Fruit fly (Drosophila melanogaster) whole organism, adult: ENCODE data around the gene CG4115.

Source experiments
- CG11617 ChIP-seq: fragments of 200-800 bp; sonication (Bioruptor generic); optimal IDR thresholded peaks from 2 replicates; lab custom pipeline; 2017; ENCODE audit warnings: mild to moderate bottlenecking, missing biosample characterization, missing genetic modification reagents, missing genetic modification characterization
- CG12768 ChIP-seq: fragments of 200-800 bp; sonication (Bioruptor generic); optimal IDR thresholded peaks from 2 replicates; lab custom pipeline; 2017; ENCODE audit warnings: missing biosample characterization, missing genetic modification characterization, mild to moderate bottlenecking, moderate library complexity, missing genetic modification reagents
- CG33017 ChIP-seq: fragments of 200-800 bp; sonication (Bioruptor generic); optimal IDR thresholded peaks from 2 replicates; lab custom pipeline; 2018; ENCODE audit warnings: missing biosample characterization, mild to moderate bottlenecking, missing genetic modification characterization, moderate library complexity
- CG7045 ChIP-seq: fragments of 200-800 bp; sonication (Bioruptor generic); optimal IDR thresholded peaks from 2 replicates; lab custom pipeline; 2017; ENCODE audit warnings: missing biosample characterization, mild to moderate bottlenecking, missing genetic modification characterization
- CG7101 ChIP-seq: fragments of 200-800 bp; sonication (Bioruptor generic); optimal IDR thresholded peaks from 2 replicates; lab custom pipeline; 2018; ENCODE audit warnings: missing biosample characterization, mild to moderate bottlenecking, missing genetic modification characterization, moderate library complexity
- Crg-1 ChIP-seq: fragments of 200-800 bp; sonication (Bioruptor generic); optimal IDR thresholded peaks from 2 replicates; lab custom pipeline; 2016; ENCODE audit warnings: missing biosample characterization, missing genetic modification characterization
- Mnt ChIP-seq: fragments of 200-800 bp; sonication (Bioruptor generic); optimal IDR thresholded peaks from 2 replicates; lab custom pipeline; 2016; ENCODE audit warnings: missing biosample characterization, mild to moderate bottlenecking, missing genetic modification characterization
- cnc ChIP-seq, 2 experiments: fragments of >200 bp; optimal IDR thresholded peaks; 2 replicates each; lab custom pipeline; 2017
- kay ChIP-seq: fragments of 200-800 bp; sonication (Bioruptor generic); peaks from one replicate; lab custom pipeline; 2016; ENCODE audit warnings: missing biosample characterization, missing genetic modification characterization, borderline replicate concordance
- ovo ChIP-seq: fragments of 200-800 bp; sonication (Bioruptor generic); optimal IDR thresholded peaks from 2 replicates; lab custom pipeline; 2016; ENCODE audit warnings: missing biosample characterization, missing genetic modification characterization
- pad ChIP-seq: fragments of 200-800 bp; sonication (Bioruptor generic); optimal IDR thresholded peaks from 3 replicates; lab custom pipeline; 2017; ENCODE audit warnings: missing biosample characterization, missing genetic modification characterization, mild to moderate bottlenecking, moderate library complexity, missing genetic modification reagents
- tj ChIP-seq: fragments of 200-800 bp; sonication (Bioruptor generic); optimal IDR thresholded peaks from 3 replicates; lab custom pipeline; 2017; ENCODE audit warnings: missing biosample characterization, mild to moderate bottlenecking, missing genetic modification characterization, moderate library complexity
- toe ChIP-seq: fragments of 200-800 bp; sonication (Bioruptor generic); optimal IDR thresholded peaks from 2 replicates; lab custom pipeline; 2016; ENCODE audit warnings: missing biosample characterization, missing genetic modification characterization

dm6 chr3R:12361962-12362497 is 2.2 kb downstream of the CG4115 start:
- no peak for TF ChIP-seq Crg-1 (GFP tag; lab: Kevin White, UChicago)
- no peak for TF ChIP-seq Mnt (GFP tag; lab: Kevin White, UChicago)
- TF ChIP-seq kay (GFP tag; lab: Kevin White, UChicago): no peak
- no peak for TF ChIP-seq pad (GFP tag; lab: Kevin White, UChicago)
- no peak for TF ChIP-seq tj (GFP tag; lab: Kevin White, UChicago)
- no peak for TF ChIP-seq CG12768 (GFP tag; lab: Kevin White, UChicago)
- no peak for TF ChIP-seq cnc (optimal IDR thresholded peaks at IDR 0.05; lab: Kevin White, UChicago)
- TF ChIP-seq ovo: no peak
- no peak for TF ChIP-seq toe (GFP tag; lab: Kevin White, UChicago)
- TF ChIP-seq CG11617 (GFP tag; lab: Kevin White, UChicago): no peak
- TF ChIP-seq CG7045 (GFP tag; lab: Kevin White, UChicago): no peak
- no peak for TF ChIP-seq CG33017 (tag; lab: Kevin White, UChicago)
- TF ChIP-seq CG7101: no peak
